Worm (Caenorhabditis elegans): ENCODE results near the gene sqv-4.

DNA sequence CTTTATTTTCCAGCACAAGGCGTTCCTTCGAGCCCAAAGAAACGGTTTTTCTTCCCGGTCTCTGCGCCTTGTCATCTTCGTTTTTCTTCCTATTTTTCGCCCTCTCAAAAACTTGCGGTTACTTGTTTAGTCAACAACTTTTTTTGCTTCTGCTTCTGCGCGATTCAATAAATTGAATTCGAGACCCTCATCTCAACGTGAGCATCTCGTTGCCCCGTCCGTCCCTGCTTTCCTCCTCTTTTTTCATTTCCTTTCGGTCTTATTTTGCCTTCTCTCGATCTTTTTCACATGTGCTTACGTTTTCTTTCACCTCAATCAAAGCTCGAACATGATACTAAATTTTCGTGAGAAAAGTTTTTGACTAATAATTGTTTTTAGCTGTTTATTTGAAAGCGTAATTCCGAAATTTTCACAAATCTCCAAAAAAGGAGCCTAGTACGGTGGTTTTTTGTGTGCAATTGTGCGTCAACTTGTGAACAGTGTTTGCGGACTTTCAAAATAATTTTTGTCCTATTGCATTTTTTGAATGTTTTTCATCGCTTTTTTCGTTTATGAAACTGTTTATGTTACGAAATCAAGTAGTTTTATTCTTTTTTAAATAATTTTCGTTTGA, 18.8 kb upstream of the sqv-4 start:
- TF ChIP-seq jun-1 (tag; optimal IDR thresholded peaks at IDR 0.05) = no peak
- no peak for TF ChIP-seq nhr-28 (tag; optimal IDR thresholded peaks at IDR 0.05)
- TF ChIP-seq nhr-12 (tag; optimal IDR thresholded peaks at IDR 0.05) = no peak
- TF ChIP-seq zag-1 (tag; optimal IDR thresholded peaks at IDR 0.05) = no peak
- TF ChIP-seq nfya-1 (tag; optimal IDR thresholded peaks at IDR 0.05; ENCODE audit: insufficient read depth) = peak; percentile 18
- TF ChIP-seq mml-1 (tag; optimal IDR thresholded peaks at IDR 0.05) = no peak
- TF ChIP-seq fkh-10 (GFP tag; optimal IDR thresholded peaks at IDR 0.05) = no peak
- no peak for TF ChIP-seq ceh-9 (tag; optimal IDR thresholded peaks at IDR 0.05)
- no peak for TF ChIP-seq snpc-4 (tag; optimal IDR thresholded peaks at IDR 0.05)
- TF ChIP-seq nhr-67 (tag; optimal IDR thresholded peaks at IDR 0.05) = no peak
- no peak for TF ChIP-seq nhr-11 (tag; optimal IDR thresholded peaks at IDR 0.05)
- TF ChIP-seq elt-2 (tag; optimal IDR thresholded peaks at IDR 0.05) = no peak
- no peak for TF ChIP-seq pha-4 (tag; optimal IDR thresholded peaks at IDR 0.05)
- no peak for TF ChIP-seq nhr-237 (tag; optimal IDR thresholded peaks at IDR 0.05)

All from whole organism, L3 larva.